Worm (Caenorhabditis elegans) whole organism, L4 larva: ENCODE measurements around the gene cnx-1.

Experiments used
- D1046.2 ChIP-seq: fragments of 200-800 bp; sonication (Bioruptor generic); IDR thresholded peaks from 2 replicates; pipeline ENCODE4 v1.3.6; 2022; ENCODE audit warnings: missing genetic modification characterization, missing compliant biosample characterization
- F44E2.7 ChIP-seq: fragments of 200-800 bp; sonication (Bioruptor generic); IDR thresholded peaks from 2 replicates; pipeline ENCODE4 v2.1.2; 2022; ENCODE audit warnings: missing genetic modification characterization, missing compliant biosample characterization
- Y105C5A.15 ChIP-seq: fragments of 200-800 bp; sonication (Bioruptor generic); IDR thresholded peaks from 2 replicates; pipeline ENCODE4 v1.3.6; 2022; ENCODE audit warnings: missing genetic modification characterization, missing compliant biosample characterization
- Y5F2A.4 ChIP-seq: fragments of 200-800 bp; sonication (Bioruptor generic); optimal IDR thresholded peaks from 2 replicates; lab custom pipeline; 2018; ENCODE audit warnings: mild to moderate bottlenecking, missing genetic modification characterization, missing compliant biosample characterization
- Y75B8A.6 ChIP-seq: fragments of 200-800 bp; sonication (Bioruptor generic); IDR thresholded peaks from 2 replicates; pipeline ENCODE4 v1.3.6; 2022; ENCODE audit warnings: missing genetic modification reagents, missing genetic modification characterization, missing compliant biosample characterization
- ZK546.5 ChIP-seq, 2 experiments: sonication (generic microtip); optimal IDR thresholded peaks; 2 replicates each; lab custom pipeline; 2017; ENCODE audit warnings: missing biosample characterization in 2 of 2, missing genetic modification characterization in 2 of 2
- aha-1 ChIP-seq: fragments of 150-350 bp; peaks from one replicate; lab custom pipeline; 2014; ENCODE audit warnings: missing biosample characterization, missing genetic modification characterization
- ama-1 ChIP-seq: fragments of 150-350 bp; optimal IDR thresholded peaks from 2 replicates; lab custom pipeline; 2014; ENCODE audit warnings: inconsistent platforms, mixed read lengths
- attf-4 ChIP-seq: sonication (generic microtip); optimal IDR thresholded peaks from 3 replicates; lab custom pipeline; 2017; ENCODE audit warnings: missing biosample characterization, missing genetic modification characterization
- ceh-20 ChIP-seq: fragments of 200-800 bp; sonication (Bioruptor generic); IDR thresholded peaks from 2 replicates; pipeline ENCODE4 v1.3.6; 2022; ENCODE audit warnings: missing genetic modification reagents, missing genetic modification characterization, missing compliant biosample characterization
- ceh-62 ChIP-seq: sonication (generic microtip); optimal IDR thresholded peaks from 2 replicates; lab custom pipeline; 2017; ENCODE audit warnings: missing biosample characterization, missing genetic modification characterization
- ceh-82 ChIP-seq: sonication (generic microtip); optimal IDR thresholded peaks from 2 replicates; lab custom pipeline; 2017; ENCODE audit warnings: missing biosample characterization, missing genetic modification characterization
- daf-16 ChIP-seq, 3 experiments: sonication (generic microtip); optimal IDR thresholded peaks; 2 replicates each; lab custom pipeline; 2016 to 2017; ENCODE audit warnings: missing genetic modification characterization in 3 of 3, missing genetic modification reagents in 3 of 3, mild to moderate bottlenecking in 2 of 3, missing compliant biosample characterization in 2 of 3, missing biosample characterization in 1 of 3, moderate library complexity in 1 of 3
- daf-19 ChIP-seq: fragments of 200-800 bp; sonication (Bioruptor generic); conservative IDR thresholded peaks from 2 replicates; pipeline ENCODE4 v1.3.6; 2022; ENCODE audit warnings: missing genetic modification characterization, missing compliant biosample characterization
- daf-8 ChIP-seq: fragments of 200-800 bp; sonication (Bioruptor generic); IDR thresholded peaks from 2 replicates; pipeline ENCODE4 v1.3.6; 2022; ENCODE audit warnings: missing genetic modification characterization, missing compliant biosample characterization
- dmd-8 ChIP-seq: fragments of 200-800 bp; sonication (Bioruptor generic); IDR thresholded peaks from 2 replicates; pipeline ENCODE4 v1.3.6; 2022; ENCODE audit warnings: missing genetic modification characterization, missing compliant biosample characterization
- egl-27 ChIP-seq: sonication (generic microtip); optimal IDR thresholded peaks from 3 replicates; lab custom pipeline; 2017; ENCODE audit warnings: missing biosample characterization, missing genetic modification reagents, missing genetic modification characterization
- fkh-10 ChIP-seq: fragments of 150-350 bp; optimal IDR thresholded peaks from 2 replicates; lab custom pipeline; 2014; ENCODE audit warnings: missing biosample characterization, missing genetic modification reagents, missing genetic modification characterization
- fos-1 ChIP-seq: fragments of 150-350 bp; optimal IDR thresholded peaks from 2 replicates; lab custom pipeline; 2014; ENCODE audit warnings: missing biosample characterization, missing genetic modification characterization
- hif-1 ChIP-seq, 2 experiments: sonication (generic microtip); optimal IDR thresholded peaks; 2 replicates each; lab custom pipeline; 2016 to 2017; ENCODE audit warnings: missing compliant biosample characterization in 2 of 2, missing genetic modification characterization in 2 of 2, missing genetic modification reagents in 2 of 2, missing genotype in 2 of 2, mild to moderate bottlenecking in 1 of 2
- hmg-1.1 ChIP-seq: fragments of 200-800 bp; sonication (Bioruptor generic); IDR thresholded peaks from 2 replicates; pipeline ENCODE4 v1.3.6; 2022; ENCODE audit warnings: missing genetic modification reagents, missing genetic modification characterization, missing compliant biosample characterization
- jun-1 ChIP-seq: fragments of 150-350 bp; optimal IDR thresholded peaks from 2 replicates; lab custom pipeline; 2014; ENCODE audit warnings: missing biosample characterization, missing genetic modification reagents, missing genetic modification characterization
- lin-29 ChIP-seq: fragments of 200-800 bp; sonication (Bioruptor generic); IDR thresholded peaks from 2 replicates; pipeline ENCODE4 v1.3.6; 2022; ENCODE audit warnings: missing genetic modification reagents, missing genetic modification characterization, missing compliant biosample characterization
- lin-39 ChIP-seq: fragments of 150-350 bp; optimal IDR thresholded peaks from 2 replicates; lab custom pipeline; 2014; ENCODE audit warnings: missing biosample characterization, missing genetic modification reagents, missing genetic modification characterization
- madf-5 ChIP-seq, 2 experiments: fragments of 200-800 bp; sonication (Bioruptor generic); IDR thresholded peaks; 2 replicates each; pipeline ENCODE4 v1.3.6; 2022; ENCODE audit warnings: missing compliant biosample characterization in 2 of 2, missing genetic modification characterization in 2 of 2
- mdt-29 ChIP-seq: fragments of 200-800 bp; sonication (Bioruptor generic); IDR thresholded peaks from 2 replicates; pipeline ENCODE4 v1.3.6; 2022; ENCODE audit warnings: missing genetic modification reagents, missing genetic modification characterization, missing compliant biosample characterization
- mes-2 ChIP-seq: sonication (generic microtip); optimal IDR thresholded peaks from 2 replicates; lab custom pipeline; 2016; ENCODE audit warnings: missing genotype, mild to moderate bottlenecking, missing genetic modification characterization, missing compliant biosample characterization; ENCODE audit not compliant: poor library complexity, severe bottlenecking
- mxl-3 ChIP-seq: fragments of 200-800 bp; sonication (Bioruptor generic); optimal IDR thresholded peaks from 2 replicates; lab custom pipeline; 2018; ENCODE audit warnings: mild to moderate bottlenecking, missing genetic modification characterization, missing compliant biosample characterization
- nhr-10 ChIP-seq: fragments of 150-350 bp; optimal IDR thresholded peaks from 2 replicates; lab custom pipeline; 2014; ENCODE audit warnings: missing biosample characterization, missing genetic modification characterization
- nhr-111 ChIP-seq: fragments of 200-800 bp; sonication (Bioruptor generic); optimal IDR thresholded peaks from 2 replicates; lab custom pipeline; 2018; ENCODE audit warnings: mild to moderate bottlenecking, missing genetic modification characterization, missing compliant biosample characterization
- nhr-237 ChIP-seq: sonication (generic microtip); optimal IDR thresholded peaks from 2 replicates; lab custom pipeline; 2017; ENCODE audit warnings: missing biosample characterization, missing genetic modification characterization
- nhr-28 ChIP-seq: fragments of 150-350 bp; optimal IDR thresholded peaks from 2 replicates; lab custom pipeline; 2014; ENCODE audit warnings: missing biosample characterization, missing genetic modification characterization
- nhr-41 ChIP-seq: fragments of 200-800 bp; sonication (Bioruptor generic); IDR thresholded peaks from 2 replicates; pipeline ENCODE4 v1.3.6; 2022; ENCODE audit warnings: missing genetic modification reagents, missing genetic modification characterization, missing compliant biosample characterization
- nhr-42 ChIP-seq: fragments of 200-800 bp; sonication (Bioruptor generic); IDR thresholded peaks from 2 replicates; pipeline ENCODE4 v1.3.6; 2022; ENCODE audit warnings: missing genetic modification characterization, missing compliant biosample characterization
- nhr-6 ChIP-seq: fragments of 150-350 bp; optimal IDR thresholded peaks from 2 replicates; lab custom pipeline; 2014; ENCODE audit warnings: missing biosample characterization, missing genetic modification characterization
- php-3 ChIP-seq: fragments of 200-800 bp; sonication (Bioruptor generic); IDR thresholded peaks from 2 replicates; pipeline ENCODE4 v1.3.6; 2022; ENCODE audit warnings: missing genetic modification reagents, missing genetic modification characterization, missing compliant biosample characterization
- saeg-2 ChIP-seq: fragments of 200-800 bp; sonication (Bioruptor generic); IDR thresholded peaks from 2 replicates; pipeline ENCODE4 v1.3.6; 2022; ENCODE audit warnings: missing genetic modification reagents, missing genetic modification characterization, missing compliant biosample characterization
- sdz-12 ChIP-seq: fragments of 200-800 bp; sonication (Bioruptor generic); optimal IDR thresholded peaks from 2 replicates; lab custom pipeline; 2018; ENCODE audit warnings: mild to moderate bottlenecking, missing genetic modification characterization, missing compliant biosample characterization
- set-16 ChIP-seq: fragments of 200-800 bp; sonication (Bioruptor generic); IDR thresholded peaks from 2 replicates; pipeline ENCODE4 v1.3.6; 2022; ENCODE audit warnings: missing genetic modification reagents, missing genetic modification characterization, missing compliant biosample characterization
- skn-1 ChIP-seq: fragments of 150-350 bp; optimal IDR thresholded peaks from 2 replicates; lab custom pipeline; 2014; ENCODE audit warnings: missing biosample characterization, missing genetic modification characterization
- unc-130 ChIP-seq: sonication (generic microtip); optimal IDR thresholded peaks from 2 replicates; lab custom pipeline; 2016; ENCODE audit warnings: missing genetic modification reagents, missing genetic modification characterization, missing compliant biosample characterization
- unc-39 ChIP-seq: sonication (generic microtip); optimal IDR thresholded peaks from 2 replicates; lab custom pipeline; 2017; ENCODE audit warnings: missing biosample characterization, missing genetic modification characterization
- vab-7 ChIP-seq: fragments of 200-800 bp; sonication (Bioruptor generic); IDR thresholded peaks from 2 replicates; pipeline ENCODE4 v1.3.6; 2022; ENCODE audit warnings: missing genetic modification reagents, missing genetic modification characterization, missing compliant biosample characterization
- zip-11 ChIP-seq: fragments of 200-800 bp; sonication (Bioruptor generic); IDR thresholded peaks from 2 replicates; pipeline ENCODE4 v1.3.6; 2022; ENCODE audit warnings: missing genetic modification characterization, missing compliant biosample characterization
- ztf-11 ChIP-seq: fragments of 150-350 bp; optimal IDR thresholded peaks from 2 replicates; lab custom pipeline; 2014; ENCODE audit warnings: missing biosample characterization, missing genetic modification characterization
- ztf-7 ChIP-seq: fragments of 150-350 bp; optimal IDR thresholded peaks from 2 replicates; lab custom pipeline; 2014; ENCODE audit warnings: missing biosample characterization, missing genetic modification characterization

The cnx-1 gene

DNA sequence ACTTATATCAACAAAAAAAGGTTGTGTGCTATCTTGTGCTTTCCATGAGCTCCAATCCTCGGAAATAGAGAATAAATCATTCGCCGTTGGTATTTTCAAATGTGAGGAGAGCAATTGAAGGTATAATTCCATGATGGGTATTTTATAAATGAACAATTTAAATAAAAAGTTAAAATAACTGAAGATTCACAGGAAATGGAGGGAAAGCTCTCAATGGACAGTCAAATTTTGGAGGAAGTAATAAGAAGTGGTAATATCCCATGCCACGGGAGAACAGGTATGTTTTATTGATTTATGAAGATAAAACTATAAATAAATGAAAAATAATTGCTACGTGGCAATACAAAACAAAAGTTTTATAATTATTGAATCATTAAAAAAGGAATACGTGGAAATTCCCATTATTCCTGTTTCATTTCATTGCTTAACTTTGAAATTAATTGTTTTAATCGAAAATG lies 33.8 kb downstream of the cnx-1 start (continued):
- TF ChIP-seq aha-1 (tag; lab: Kevin White, UChicago) (peak; percentile 26), Y75B8A.6 (no peak)

ce11 chrIII:9782483-9783081 lies 34.4 kb downstream of the cnx-1 start, which contains the start of gene R10E11.6:
Gene R10E11.6, plus strand, starts transcription at chrIII:9783006.
- peak; percentile 92 for TF ChIP-seq aha-1 (tag; lab: Kevin White, UChicago)
- peak; percentile 22 for TF ChIP-seq mes-2
- TF ChIP-seq lin-29 (GFP tag; lab: Robert Waterston, UW) = no peak
- 0 out of 2 replicates have a peak, but pooled peaks have one; percentile 8 for TF ChIP-seq daf-8 (GFP tag; lab: Robert Waterston, UW)
- peak; percentile 33 for TF ChIP-seq Y5F2A.4 (GFP tag; lab: Kevin White, UChicago)
- TF ChIP-seq D1046.2 = 0 out of 2 replicates have a peak, but pooled peaks have one; percentile 11
- no peak for TF ChIP-seq skn-1 (tag; lab: Kevin White, UChicago)
- 0 out of 2 replicates have a peak, but pooled peaks have one; percentile 10 for TF ChIP-seq daf-19 (GFP tag; lab: Robert Waterston, UW)
- TF ChIP-seq, all 104 proteins: peak for 6

DNA sequence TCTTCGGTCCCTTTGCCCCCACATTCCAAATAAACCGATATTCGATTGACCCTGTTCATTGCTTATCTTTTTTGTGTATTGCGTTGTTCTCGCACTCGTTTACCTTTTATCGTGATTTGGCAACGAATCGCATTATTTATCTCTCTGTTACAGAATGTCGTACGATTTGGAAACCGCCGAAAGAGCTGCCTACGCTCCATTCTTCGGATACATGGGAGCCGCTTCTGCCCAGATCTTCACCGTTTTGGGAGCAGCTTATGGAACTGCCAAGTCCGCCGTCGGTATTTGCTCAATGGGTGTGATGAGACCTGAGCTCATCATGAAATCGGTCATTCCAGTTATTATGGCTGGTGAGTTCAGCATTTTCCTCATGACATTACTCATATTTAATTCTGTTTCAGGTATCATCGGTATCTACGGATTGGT lies 34.9 kb downstream of the cnx-1 start, which contains the start of gene vha-2:
Gene vha-2, plus strand, starts transcription at position 154 of the 426 bp plus-strand sequence.
- TF ChIP-seq unc-39 (tag; lab: Kevin White, UChicago) (no peak), jun-1 (tag; lab: Kevin White, UChicago) (no peak), mxl-3 (GFP tag; lab: Kevin White, UChicago) (no peak), saeg-2 (GFP tag; lab: Robert Waterston, UW) (no peak), ceh-20 (GFP tag; lab: Robert Waterston, UW) (no peak), nhr-10 (tag; lab: Kevin White, UChicago) (no peak), mes-2 (peak; percentile 32), vab-7 (GFP tag; lab: Robert Waterston, UW) (no peak), fkh-10 (GFP tag; lab: Kevin White, UChicago) (no peak), egl-27 (tag; lab: Kevin White, UChicago) (no peak), sdz-12 (GFP tag; lab: Kevin White, UChicago) (no peak), nhr-111 (GFP tag; lab: Kevin White, UChicago) (peak; percentile 42), nhr-41 (no peak), ztf-11 (tag; lab: Kevin White, UChicago) (no peak), nhr-42 (GFP tag; lab: Robert Waterston, UW) (no peak), unc-130 (GFP tag; lab: Kevin White, UChicago) (no peak), lin-39 (tag; lab: Kevin White, UChicago) (no peak), skn-1 (tag; lab: Kevin White, UChicago) (no peak), ceh-62 (no peak), daf-19 (GFP tag; lab: Robert Waterston, UW) (no peak), ztf-7 (tag; lab: Kevin White, UChicago) (no peak), nhr-28 (tag; lab: Kevin White, UChicago) (no peak), set-16 (GFP tag; lab: Robert Waterston, UW) (peak; percentile 23; the same call in 1 of the 2 replicates), Y5F2A.4 (GFP tag; lab: Kevin White, UChicago) (no peak), mdt-29 (GFP tag; lab: Robert Waterston, UW) (no peak), ama-1 (lab: Kevin White, UChicago) (peak; percentile 90), hmg-1.1 (no peak), ceh-82 (tag; lab: Kevin White, UChicago) (no peak), F44E2.7 (GFP tag; lab: Robert Waterston, UW) (no peak), ZK546.5 (tag; optimal IDR thresholded peaks at IDR 0.05; lab: Kevin White, UChicago) (no peak), fos-1 (tag; lab: Kevin White, UChicago) (no peak), hif-1 (tag; optimal IDR thresholded peaks at IDR 0.05; lab: Kevin White, UChicago) (no peak), madf-5 (GFP tag; IDR thresholded peaks at IDR 0.05; lab: Robert Waterston, UW) (0 out of 4 replicates have a peak, but pooled peaks of 1 of the 2 experiments have one; percentile 34), Y105C5A.15 (no peak), nhr-237 (tag; lab: Kevin White, UChicago) (no peak), daf-16 (GFP tag; optimal IDR thresholded peaks at IDR 0.05; lab: Kevin White, UChicago) (peak in 1 of 2 experiments; percentile 9), daf-16 (tag; optimal IDR thresholded peaks at IDR 0.05; lab: Kevin White, UChicago) (peak; percentile 31), dmd-8 (GFP tag; lab: Robert Waterston, UW) (no peak), D1046.2 (no peak), nhr-6 (tag; lab: Kevin White, UChicago) (no peak), zip-11 (GFP tag; lab: Robert Waterston, UW) (no peak), attf-4 (no peak), php-3 (GFP tag; lab: Robert Waterston, UW) (no peak)
